Worm (Caenorhabditis elegans) whole organism, midembryonic: ENCODE measurements around the gene T23F2.5.

ENCODE experiments used
- T22C8.4 ChIP-seq: fragments of 200-800 bp; sonication (Bioruptor generic); IDR thresholded peaks from 2 replicates; pipeline ENCODE4 v1.3.6; 2022; ENCODE audit warnings: missing genetic modification characterization, missing compliant biosample characterization
- cog-1 ChIP-seq: sonication (generic microtip); optimal IDR thresholded peaks from 2 replicates; lab custom pipeline; 2016; ENCODE audit warnings: missing genetic modification characterization, missing compliant biosample characterization
- flt-1 ChIP-seq: fragments of 200-800 bp; sonication (Bioruptor generic); IDR thresholded peaks from 2 replicates; pipeline ENCODE4 v1.3.6; 2022; ENCODE audit warnings: missing genetic modification characterization, missing compliant biosample characterization
- klf-2 ChIP-seq: fragments of 200-800 bp; sonication (Bioruptor generic); conservative IDR thresholded peaks from 2 replicates; pipeline ENCODE4 v1.3.6; 2022; ENCODE audit warnings: missing genetic modification reagents, missing genetic modification characterization, missing compliant biosample characterization
- med-1 ChIP-seq: sonication (generic microtip); optimal IDR thresholded peaks from 2 replicates; lab custom pipeline; 2017; ENCODE audit warnings: missing genetic modification characterization, mild to moderate bottlenecking, missing compliant biosample characterization, antibody characterized with exemption, missing genetic modification reagents; ENCODE audit not compliant: insufficient read depth
- ref-1 ChIP-seq: fragments of 200-800 bp; sonication (Bioruptor generic); conservative IDR thresholded peaks from 2 replicates; pipeline ENCODE4 v1.3.6; 2022; ENCODE audit warnings: missing genetic modification reagents, missing genetic modification characterization, missing compliant biosample characterization
- tab-1 ChIP-seq: fragments of 200-800 bp; sonication (Bioruptor generic); IDR thresholded peaks from 2 replicates; pipeline ENCODE4 v1.3.6; 2022; ENCODE audit warnings: missing genetic modification characterization, missing compliant biosample characterization
- ztf-23 ChIP-seq: fragments of 200-800 bp; sonication (Bioruptor generic); IDR thresholded peaks from 2 replicates; pipeline ENCODE4 v1.3.6; 2022; ENCODE audit warnings: missing genetic modification reagents, missing genetic modification characterization, missing compliant biosample characterization
- ztf-29 ChIP-seq: fragments of 200-800 bp; sonication (Bioruptor generic); IDR thresholded peaks from 2 replicates; pipeline ENCODE4 v1.3.6; 2022; ENCODE audit warnings: missing genetic modification reagents, missing genetic modification characterization, missing compliant biosample characterization

T23F2.5 gene

ce11 chrX:5522769-5523601 lies 6.0 kb upstream of the T23F2.5 start, which contains the start of gene mboa-3:
TSS of gene mboa-3 (minus strand) at chrX:5522819.
- TF ChIP-seq med-1 (GFP tag; lab: Kevin White, UChicago) (no peak), ref-1 (GFP tag; lab: Robert Waterston, UW) (no peak), flt-1 (no peak), ztf-23 (GFP tag; lab: Robert Waterston, UW) (no peak), T22C8.4 (no peak), tab-1 (no peak), klf-2 (no peak), ztf-29 (GFP tag; lab: Robert Waterston, UW) (no peak), cog-1 (tag; lab: Kevin White, UChicago) (no peak)

- TF ChIP-seq med-1 (GFP tag; lab: Kevin White, UChicago) (no peak), ztf-29 (GFP tag; lab: Robert Waterston, UW) (no peak), flt-1 (no peak), ref-1 (GFP tag; lab: Robert Waterston, UW) (no peak), T22C8.4 (no peak), ztf-23 (GFP tag; lab: Robert Waterston, UW) (no peak), cog-1 (tag; lab: Kevin White, UChicago) (no peak), klf-2 (no peak), tab-1 (no peak)
Observed at ce11 chrX:5519567-5519966, 2.6 kb upstream of the T23F2.5 start.

DNA sequence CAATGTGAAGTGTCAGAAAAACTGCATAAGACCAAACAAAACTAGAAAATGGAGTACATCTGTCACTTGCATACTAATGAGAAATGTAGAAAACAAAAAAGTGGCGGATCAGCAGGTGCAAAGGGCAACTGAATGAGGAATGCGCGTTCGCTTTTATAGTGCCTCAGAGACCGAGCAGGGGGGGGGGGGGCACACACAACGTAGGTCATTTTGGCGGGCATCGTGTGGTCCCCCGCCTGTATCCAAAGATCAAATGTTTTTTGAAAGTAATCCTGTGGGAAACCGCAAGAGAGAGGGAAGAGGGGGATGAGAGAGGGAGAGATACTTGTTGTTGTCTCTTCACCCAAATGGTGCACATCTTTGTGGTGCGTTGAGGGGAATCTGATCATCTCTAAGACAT lies 1.4 kb upstream of the T23F2.5 start:
- TF ChIP-seq cog-1 (tag; lab: Kevin White, UChicago) (peak; percentile 31), ref-1 (GFP tag; lab: Robert Waterston, UW) (no peak), med-1 (GFP tag; lab: Kevin White, UChicago) (no peak), flt-1 (no peak; the same call in 1 of the 2 replicates), tab-1 (peak; percentile 60; the same call in 1 of the 2 replicates), ztf-23 (GFP tag; lab: Robert Waterston, UW) (no peak), klf-2 (no peak), T22C8.4 (no peak), ztf-29 (GFP tag; lab: Robert Waterston, UW) (no peak)

ce11 chrX:5517844-5518243 lies 881 bp upstream of the T23F2.5 start:
- TF ChIP-seq flt-1 (no peak), ztf-29 (GFP tag; lab: Robert Waterston, UW) (no peak), T22C8.4 (no peak), cog-1 (tag; lab: Kevin White, UChicago) (no peak), med-1 (GFP tag; lab: Kevin White, UChicago) (no peak), ref-1 (GFP tag; lab: Robert Waterston, UW) (no peak), ztf-23 (GFP tag; lab: Robert Waterston, UW) (no peak), klf-2 (no peak), tab-1 (no peak)

DNA sequence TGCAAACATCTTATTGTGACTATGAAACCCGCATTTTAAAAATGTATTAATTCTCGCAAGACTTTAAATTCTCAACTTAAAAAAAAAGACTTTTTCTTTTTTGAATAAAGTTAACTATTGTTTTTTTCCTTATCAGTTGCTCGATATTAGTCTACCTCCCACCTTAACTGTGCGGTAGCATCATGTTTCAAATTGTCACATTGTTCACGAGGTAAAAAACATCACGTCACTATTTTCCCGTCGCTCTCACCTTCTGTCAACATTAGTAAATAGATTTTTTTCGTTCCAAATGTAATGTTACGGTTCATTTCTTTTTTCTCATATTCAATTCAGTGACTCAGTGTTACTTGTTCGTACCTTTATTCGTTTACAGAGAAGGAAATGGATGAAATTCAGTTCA lies 598 bp downstream of the T23F2.5 start:
- TF ChIP-seq ref-1 (GFP tag; lab: Robert Waterston, UW) (no peak), cog-1 (tag; lab: Kevin White, UChicago) (no peak), klf-2 (no peak), ztf-23 (GFP tag; lab: Robert Waterston, UW) (no peak), T22C8.4 (no peak), med-1 (GFP tag; lab: Kevin White, UChicago) (no peak), tab-1 (no peak), flt-1 (no peak), ztf-29 (GFP tag; lab: Robert Waterston, UW) (no peak)

DNA sequence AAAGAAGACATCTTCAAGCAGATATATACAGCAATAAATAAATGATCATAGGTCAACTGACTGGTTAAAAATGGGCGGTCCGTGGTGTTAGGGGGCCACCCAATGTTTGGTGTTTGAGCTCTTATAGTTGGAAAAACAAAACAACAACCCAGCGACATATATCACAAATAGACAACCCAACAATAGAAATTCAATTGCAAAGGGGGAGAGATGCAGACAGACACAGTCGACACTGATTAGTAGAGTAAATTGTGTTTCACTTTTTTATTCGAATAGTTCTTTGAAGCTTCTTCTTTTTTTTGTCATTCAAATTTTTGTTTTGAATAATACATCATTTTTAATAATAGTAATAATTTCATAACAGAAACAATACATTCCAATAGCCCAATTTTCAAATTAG lies 1.5 kb downstream of the T23F2.5 start:
- TF ChIP-seq T22C8.4 (no peak), ref-1 (GFP tag; lab: Robert Waterston, UW) (no peak), med-1 (GFP tag; lab: Kevin White, UChicago) (no peak)

DNA sequence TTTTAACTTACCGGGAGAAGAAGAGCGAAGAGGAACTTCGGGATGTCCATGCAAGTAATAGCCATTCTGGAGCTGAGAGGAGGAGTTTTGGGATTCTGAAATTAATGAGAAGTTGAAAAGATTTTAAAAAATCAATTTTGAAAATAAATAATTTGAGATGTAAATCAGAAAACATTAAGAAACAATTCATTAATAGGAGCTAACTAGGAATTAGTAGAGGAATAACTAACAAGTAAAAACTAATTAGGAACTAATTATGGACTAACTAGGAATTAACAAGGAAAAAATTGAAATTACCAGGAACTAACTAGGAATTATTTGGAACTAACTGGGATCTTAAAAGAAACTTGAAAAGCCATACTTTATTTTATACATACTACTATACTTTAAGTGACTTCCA lies 2.0 kb downstream of the T23F2.5 start, which contains the start of gene T23F2.4:
TSS of gene T23F2.4 (minus strand) at position 101 of the 400 bp plus-strand sequence.
- TF ChIP-seq flt-1: no peak
- no peak for TF ChIP-seq T22C8.4
- TF ChIP-seq klf-2: no peak
- TF ChIP-seq med-1 (GFP tag; lab: Kevin White, UChicago): no peak
- TF ChIP-seq ref-1 (GFP tag; lab: Robert Waterston, UW): no peak
- no peak for TF ChIP-seq ztf-23 (GFP tag; lab: Robert Waterston, UW)
- TF ChIP-seq cog-1 (tag; lab: Kevin White, UChicago): no peak
- TF ChIP-seq tab-1: no peak
- TF ChIP-seq ztf-29 (GFP tag; lab: Robert Waterston, UW): no peak

- TF ChIP-seq klf-2 (no peak), T22C8.4 (no peak), ztf-29 (GFP tag; lab: Robert Waterston, UW) (no peak), cog-1 (tag; lab: Kevin White, UChicago) (no peak), ztf-23 (GFP tag; lab: Robert Waterston, UW) (no peak), ref-1 (GFP tag; lab: Robert Waterston, UW) (no peak), flt-1 (no peak), med-1 (GFP tag; lab: Kevin White, UChicago) (no peak), tab-1 (no peak)
Observed at ce11 chrX:5514346-5514745, 2.6 kb downstream of the T23F2.5 start.

DNA sequence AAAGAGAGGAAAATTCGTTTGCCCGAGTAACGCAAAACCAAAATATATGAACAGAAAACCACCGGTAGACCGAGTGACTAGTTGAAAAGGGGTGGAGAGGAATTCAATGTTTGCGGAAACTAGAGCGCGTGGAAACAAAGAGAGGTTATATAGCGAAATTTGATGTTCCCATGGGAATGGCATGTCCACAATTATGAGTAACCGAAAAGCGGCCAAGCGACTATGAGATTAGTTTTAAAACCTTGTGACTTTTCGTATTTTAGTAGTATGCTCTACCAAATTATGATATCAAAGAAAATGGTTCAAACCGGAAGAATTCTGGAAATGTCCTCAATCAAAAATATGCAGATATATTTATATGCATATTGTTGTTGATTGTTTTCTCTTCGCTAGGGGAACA lies 4.3 kb downstream of the T23F2.5 start:
- TF ChIP-seq T22C8.4 (no peak), klf-2 (no peak), ztf-29 (GFP tag; lab: Robert Waterston, UW) (no peak), ref-1 (GFP tag; lab: Robert Waterston, UW) (no peak), tab-1 (no peak), flt-1 (no peak), med-1 (GFP tag; lab: Kevin White, UChicago) (no peak), ztf-23 (GFP tag; lab: Robert Waterston, UW) (no peak), cog-1 (tag; lab: Kevin White, UChicago) (no peak)
